Fruit fly (Drosophila melanogaster): ENCODE data around the gene zuc.

zuc gene

dm6 chr2L:12011682-12012655 lies 22.3 kb upstream of the zuc start:
- TF ChIP-seq noc (tag; optimal IDR thresholded peaks at IDR 0.05): peak; percentile 95

DNA sequence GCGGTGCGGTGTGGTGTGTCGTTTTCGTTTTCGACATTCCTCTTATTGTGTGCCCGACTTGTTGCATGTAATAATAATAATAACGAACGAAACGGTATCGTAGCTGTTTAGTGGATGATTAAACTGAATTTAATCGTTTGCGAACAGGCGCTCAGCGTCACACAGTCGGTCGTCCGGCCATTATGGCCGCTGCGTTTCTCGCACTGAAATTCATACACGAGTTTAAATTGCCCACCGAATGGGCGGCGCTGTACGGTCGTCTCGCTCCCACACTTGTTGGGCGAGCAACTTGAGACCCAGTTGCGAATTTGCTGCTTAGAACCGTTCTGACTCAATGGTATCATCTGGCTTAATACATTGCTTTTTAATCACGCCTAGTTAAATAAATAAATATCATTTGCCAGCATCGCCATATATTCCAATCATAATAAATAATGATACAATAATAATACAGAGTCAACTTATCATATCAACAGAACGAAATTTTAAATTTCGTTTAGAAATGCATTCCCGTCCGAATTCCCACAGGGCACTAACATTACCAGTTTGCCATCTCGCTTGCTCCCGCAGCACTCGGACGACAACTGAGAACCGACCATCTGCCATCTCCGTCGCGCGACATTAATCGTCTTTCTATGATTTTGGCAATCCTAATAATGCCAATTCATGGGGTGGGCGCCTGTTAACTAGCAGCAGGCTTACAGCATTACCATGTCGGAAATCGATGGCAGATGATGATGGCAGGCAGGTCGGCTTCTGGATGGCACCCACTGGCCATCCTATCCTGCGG lies 21.4 kb upstream of the zuc start:
- peak; percentile 93 for TF ChIP-seq noc (tag; optimal IDR thresholded peaks at IDR 0.05)

- TF ChIP-seq noc (tag; optimal IDR thresholded peaks at IDR 0.05): peak; percentile 78
These were observed 20.6 kb upstream of the zuc start for dm6 chr2L:12010100-12010876.

- no peak for TF ChIP-seq noc (tag; optimal IDR thresholded peaks at IDR 0.05)
These were observed 18.2 kb upstream of the zuc start, which contains the start of gene Rh5 for dm6 chr2L:12007853-12008252. TSS of gene Rh5 (plus strand) at chr2L:12008153.

dm6 chr2L:12007331-12007791 lies 17.7 kb upstream of the zuc start:
- TF ChIP-seq noc (tag; optimal IDR thresholded peaks at IDR 0.05): peak; percentile 80

DNA sequence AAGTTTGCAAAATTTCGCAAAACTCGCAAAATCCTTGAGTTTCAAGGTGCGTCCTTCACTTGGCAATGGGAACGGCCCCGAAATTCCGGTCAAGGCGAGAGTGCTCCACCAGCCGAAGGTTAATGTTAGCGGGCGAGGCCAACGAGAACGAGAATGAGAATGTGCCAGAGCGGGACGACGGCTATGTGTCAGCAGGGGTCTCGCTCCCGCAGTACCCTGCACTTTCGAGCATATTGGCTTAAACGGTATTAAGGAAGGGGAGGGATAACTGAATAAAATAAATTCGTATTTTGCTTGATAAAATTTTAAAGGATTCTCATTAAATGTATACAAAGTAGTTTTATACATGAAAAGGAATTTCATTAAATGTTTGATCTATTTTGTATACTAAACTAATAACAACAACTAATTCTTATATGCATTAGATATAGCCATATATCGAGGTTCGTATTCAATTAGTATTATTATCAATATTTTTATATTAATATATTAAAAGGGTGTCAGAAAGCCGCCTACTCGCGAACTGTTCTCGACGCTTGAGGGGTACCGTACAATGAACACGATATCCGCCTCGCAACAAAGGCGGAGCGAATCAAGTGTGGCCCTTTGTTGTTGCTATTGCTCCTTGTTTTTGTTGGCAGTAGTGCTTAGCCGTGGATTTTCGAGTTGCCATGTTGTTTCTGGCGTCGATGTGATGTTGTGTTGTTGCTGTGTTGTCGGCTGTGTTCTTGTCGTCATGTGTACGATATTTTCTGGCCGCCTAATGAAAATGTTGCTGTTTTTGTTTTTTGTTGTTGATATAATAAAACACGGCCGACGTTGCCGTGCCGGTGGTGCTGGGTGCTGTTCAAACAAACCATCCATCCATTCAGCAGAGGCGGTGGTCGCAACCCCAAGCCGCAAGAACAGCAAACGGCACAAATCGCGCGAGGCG lies 17.0 kb upstream of the zuc start:
- TF ChIP-seq noc (tag; optimal IDR thresholded peaks at IDR 0.05): peak; percentile 96

dm6 chr2L:12005436-12006396 lies 16.0 kb upstream of the zuc start:
- TF ChIP-seq noc (tag; optimal IDR thresholded peaks at IDR 0.05): peak; percentile 3

DNA sequence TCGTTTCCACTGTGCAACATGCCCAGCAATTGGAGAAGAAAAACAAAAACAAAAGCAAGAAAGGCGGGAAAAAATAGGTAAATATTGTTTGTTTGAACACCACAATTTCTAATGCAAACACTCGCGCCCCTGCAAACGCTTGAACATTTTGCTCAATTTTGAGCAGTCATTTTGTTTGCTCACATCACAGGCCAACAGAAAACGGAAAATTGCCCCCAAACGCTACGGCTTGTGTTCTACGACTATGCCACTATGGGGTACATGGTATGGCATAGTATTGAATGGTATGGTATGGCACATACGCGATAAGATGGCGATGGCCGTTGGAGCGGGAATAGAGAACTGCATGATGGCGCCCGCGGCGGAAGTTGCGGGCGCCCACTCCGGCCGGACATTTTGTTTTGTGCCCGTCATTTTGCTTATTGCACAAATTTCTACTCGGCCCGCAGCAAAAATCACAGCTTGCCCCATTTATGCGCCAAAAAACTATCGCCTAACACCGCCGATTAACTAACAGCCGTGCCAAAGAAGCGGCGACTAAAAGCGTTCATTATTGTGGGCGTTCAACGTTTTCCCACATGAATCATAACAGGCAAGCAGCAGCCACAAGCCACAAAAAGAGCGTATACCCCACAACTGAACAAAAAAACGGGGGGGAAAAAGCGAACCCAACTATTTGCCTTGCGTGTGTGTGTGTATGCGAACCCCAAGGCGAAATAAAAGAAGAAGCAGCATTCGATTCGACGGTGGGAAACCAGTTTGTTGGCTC lies 14.7 kb upstream of the zuc start:
- peak; percentile 42 for TF ChIP-seq noc (tag; optimal IDR thresholded peaks at IDR 0.05)

- TF ChIP-seq noc (tag; optimal IDR thresholded peaks at IDR 0.05): peak; percentile 78
These were observed 14.1 kb upstream of the zuc start for dm6 chr2L:12003792-12004210.

- TF ChIP-seq noc (tag; optimal IDR thresholded peaks at IDR 0.05): peak; percentile 60
These were observed 13.5 kb upstream of the zuc start for dm6 chr2L:12002922-12003791.

DNA sequence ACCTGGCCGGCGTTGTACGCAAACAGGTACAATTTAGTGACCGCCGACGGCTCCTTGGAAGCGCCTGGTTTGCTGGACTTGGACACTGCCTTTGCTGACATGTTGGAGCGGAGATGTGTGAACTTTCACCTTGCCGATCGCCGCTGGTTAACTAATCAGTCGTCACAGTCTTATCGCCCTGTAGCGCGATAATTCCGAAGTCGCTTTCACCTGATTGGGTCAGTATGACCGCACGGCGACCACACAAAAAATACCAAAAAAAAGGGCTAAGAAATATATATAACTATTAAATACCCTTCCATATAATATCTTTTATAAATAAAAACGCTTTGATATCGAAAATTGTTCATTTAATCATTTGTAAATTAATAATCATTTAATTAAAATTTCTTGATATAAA lies 12.4 kb upstream of the zuc start, which contains the start of gene Hacd1:
Hacd1 (minus strand) TSS at position 216 of the 400 bp plus-strand sequence.
- TF ChIP-seq noc (tag; optimal IDR thresholded peaks at IDR 0.05): peak; percentile 36

dm6 chr2L:12001132-12001531 lies 11.4 kb upstream of the zuc start:
- TF ChIP-seq noc (tag; optimal IDR thresholded peaks at IDR 0.05): no peak
